Fruit fly (Drosophila melanogaster) whole organism, embryonic: ENCODE measurements around the gene CG5013.

Experiments used
- Atf6 ChIP-seq: fragments of 200-800 bp; sonication (Bioruptor generic); IDR thresholded peaks from 2 replicates; pipeline ENCODE4 v1.3.6; 2022; ENCODE audit warnings: missing biosample characterization, missing genetic modification characterization
- Bteb2 ChIP-seq: fragments of 200-800 bp; sonication (Bioruptor generic); optimal IDR thresholded peaks from 2 replicates; lab custom pipeline; 2016; ENCODE audit warnings: missing biosample characterization, missing genetic modification characterization
- CG10431 ChIP-seq: fragments of 200-800 bp; sonication (Bioruptor generic); optimal IDR thresholded peaks from 3 replicates; lab custom pipeline; 2018; ENCODE audit warnings: missing biosample characterization, mild to moderate bottlenecking, missing genetic modification characterization
- CG10959 ChIP-seq: fragments of 200-800 bp; sonication (Bioruptor generic); IDR thresholded peaks from 2 replicates; pipeline ENCODE4 v1.3.6; 2022; ENCODE audit warnings: missing biosample characterization, missing genetic modification characterization
- CG11093 ChIP-seq: fragments of 200-800 bp; sonication (Bioruptor generic); IDR thresholded peaks from 3 replicates; pipeline ENCODE4 v1.3.6; 2022; ENCODE audit warnings: missing biosample characterization, missing genetic modification characterization
- CG12071 ChIP-seq: fragments of 200-800 bp; sonication (Bioruptor generic); optimal IDR thresholded peaks from 3 replicates; lab custom pipeline; 2018; ENCODE audit warnings: missing biosample characterization, mild to moderate bottlenecking, missing genetic modification characterization
- CG12299 ChIP-seq: fragments of 200-800 bp; sonication (Bioruptor generic); optimal IDR thresholded peaks from 2 replicates; lab custom pipeline; 2018; ENCODE audit warnings: missing biosample characterization, mild to moderate bottlenecking, missing genetic modification characterization
- CG12659 ChIP-seq: fragments of 200-800 bp; sonication (Bioruptor generic); optimal IDR thresholded peaks from 3 replicates; lab custom pipeline; 2017; ENCODE audit warnings: mild to moderate bottlenecking, missing biosample characterization, missing genetic modification reagents, missing genetic modification characterization
- CG12769 ChIP-seq: fragments of 200-800 bp; sonication (Bioruptor generic); optimal IDR thresholded peaks from 2 replicates; lab custom pipeline; 2019; ENCODE audit warnings: missing biosample characterization, mild to moderate bottlenecking, missing genetic modification characterization, moderate library complexity
- CG13775 ChIP-seq: fragments of 200-800 bp; sonication (Bioruptor generic); optimal IDR thresholded peaks from 3 replicates; lab custom pipeline; 2017; ENCODE audit warnings: missing biosample characterization, mild to moderate bottlenecking, missing genetic modification characterization
- CG16863 ChIP-seq: fragments of 200-800 bp; sonication (Bioruptor generic); optimal IDR thresholded peaks from 3 replicates; lab custom pipeline; 2016; ENCODE audit warnings: missing biosample characterization, missing genetic modification characterization
- CG17802 ChIP-seq: fragments of 200-800 bp; sonication (Bioruptor generic); optimal IDR thresholded peaks from 2 replicates; lab custom pipeline; 2018; ENCODE audit warnings: missing biosample characterization, mild to moderate bottlenecking, missing genetic modification characterization, moderate library complexity
- CG18262 ChIP-seq: fragments of 200-800 bp; optimal IDR thresholded peaks from 3 replicates; lab custom pipeline; 2019; ENCODE audit warnings: missing biosample characterization, mild to moderate bottlenecking, missing genetic modification characterization, moderate library complexity
- CG18619 ChIP-seq: fragments of 200-800 bp; sonication (Bioruptor generic); optimal IDR thresholded peaks from 3 replicates; lab custom pipeline; 2017; ENCODE audit warnings: missing biosample characterization, mild to moderate bottlenecking, missing genetic modification characterization
- CG2202 ChIP-seq: fragments of 200-800 bp; sonication (Bioruptor generic); optimal IDR thresholded peaks from 2 replicates; lab custom pipeline; 2018; ENCODE audit warnings: missing biosample characterization, mild to moderate bottlenecking, missing genetic modification characterization
- CG31388 ChIP-seq: fragments of 200-800 bp; sonication (Bioruptor generic); optimal IDR thresholded peaks from 2 replicates; lab custom pipeline; 2016; ENCODE audit warnings: missing biosample characterization, missing genetic modification characterization
- CG34422 ChIP-seq: fragments of 200-800 bp; sonication (Bioruptor generic); IDR thresholded peaks from 3 replicates; pipeline ENCODE4 v1.3.6; 2022; ENCODE audit warnings: missing biosample characterization, missing genetic modification characterization
- CG4730 ChIP-seq: fragments of 200-800 bp; sonication (Bioruptor generic); IDR thresholded peaks from 2 replicates; pipeline ENCODE4 v1.3.6; 2022; ENCODE audit warnings: missing biosample characterization, missing genetic modification characterization
- CG8290 ChIP-seq, 3 experiments: fragments of 200-800 bp; sonication (Bioruptor generic); optimal IDR thresholded peaks; 2 replicates each; lab custom pipeline; 2016 to 2019; ENCODE audit warnings: missing biosample characterization in 3 of 3, missing genetic modification characterization in 3 of 3, mild to moderate bottlenecking in 2 of 3, moderate library complexity in 1 of 3
- CG8388 ChIP-seq: fragments of 200-800 bp; sonication (Bioruptor generic); optimal IDR thresholded peaks from 2 replicates; lab custom pipeline; 2019; ENCODE audit warnings: missing biosample characterization, mild to moderate bottlenecking, missing genetic modification characterization, moderate library complexity
- CG9727 ChIP-seq: fragments of 200-800 bp; sonication (Bioruptor generic); optimal IDR thresholded peaks from 3 replicates; lab custom pipeline; 2017; ENCODE audit warnings: missing biosample characterization, mild to moderate bottlenecking, missing genetic modification characterization
- GATAe ChIP-seq: fragments of 200-800 bp; sonication (Bioruptor generic); conservative IDR thresholded peaks from 2 replicates; pipeline ENCODE4 v1.3.6; 2022; ENCODE audit warnings: missing biosample characterization, missing genetic modification characterization
- HLH54F ChIP-seq: fragments of 200-800 bp; sonication (Bioruptor generic); optimal IDR thresholded peaks from 3 replicates; lab custom pipeline; 2016; ENCODE audit warnings: missing biosample characterization, missing genetic modification characterization
- HLHmδ ChIP-seq: fragments of 200-800 bp; sonication (Bioruptor generic); optimal IDR thresholded peaks from 2 replicates; lab custom pipeline; 2018; ENCODE audit warnings: missing biosample characterization, mild to moderate bottlenecking, missing genetic modification characterization, moderate library complexity
- Meics ChIP-seq: fragments of 200-800 bp; sonication (Bioruptor generic); optimal IDR thresholded peaks from 2 replicates; lab custom pipeline; 2017; ENCODE audit warnings: missing biosample characterization, mild to moderate bottlenecking, missing genetic modification characterization
- Poxn ChIP-seq: fragments of 200-800 bp; sonication (Bioruptor generic); IDR thresholded peaks from 2 replicates; pipeline ENCODE4 v1.3.6; 2022; ENCODE audit warnings: missing biosample characterization, missing genetic modification characterization
- Vsx1 ChIP-seq: fragments of 200-800 bp; sonication (Bioruptor generic); optimal IDR thresholded peaks from 2 replicates; lab custom pipeline; 2017; ENCODE audit warnings: missing biosample characterization, mild to moderate bottlenecking, missing genetic modification characterization, missing genetic modification reagents
- ara ChIP-seq: fragments of 200-800 bp; sonication (Bioruptor generic); IDR thresholded peaks from 2 replicates; pipeline ENCODE4 v1.3.6; 2022; ENCODE audit warnings: missing biosample characterization, missing genetic modification characterization
- bsh ChIP-seq, 2 experiments: fragments of 200-800 bp; sonication (Bioruptor generic); optimal IDR thresholded peaks; 2 replicates each; lab custom pipeline; 2017 to 2018; ENCODE audit warnings: mild to moderate bottlenecking in 2 of 2, missing biosample characterization in 2 of 2, missing genetic modification characterization in 2 of 2, moderate library complexity in 1 of 2
- cato ChIP-seq: fragments of 200-800 bp; sonication (Bioruptor generic); optimal IDR thresholded peaks from 2 replicates; lab custom pipeline; 2016; ENCODE audit warnings: missing biosample characterization, missing genetic modification characterization, borderline replicate concordance
- chinmo ChIP-seq: fragments of 200-800 bp; sonication (Bioruptor generic); IDR thresholded peaks from 4 replicates; pipeline ENCODE4 v1.3.6; 2022; ENCODE audit warnings: missing biosample characterization, missing genetic modification characterization; ENCODE audit not compliant: partially characterized antibody
- corto ChIP-seq: fragments of 200-800 bp; sonication (Bioruptor generic); optimal IDR thresholded peaks from 2 replicates; lab custom pipeline; 2016; ENCODE audit warnings: missing biosample characterization, mild to moderate bottlenecking, missing genetic modification characterization, moderate library complexity
- crc ChIP-seq: fragments of 200-800 bp; sonication (Bioruptor generic); optimal IDR thresholded peaks from 2 replicates; lab custom pipeline; 2016; ENCODE audit warnings: missing biosample characterization, missing genetic modification characterization
- da ChIP-seq: fragments of 200-800 bp; sonication (Bioruptor generic); optimal IDR thresholded peaks from 2 replicates; lab custom pipeline; 2016; ENCODE audit warnings: missing biosample characterization, missing genetic modification characterization
- danr ChIP-seq: fragments of 200-800 bp; sonication (Bioruptor generic); IDR thresholded peaks from 2 replicates; pipeline ENCODE4 v1.3.6; 2022; ENCODE audit warnings: missing biosample characterization, missing genetic modification characterization
- fd3F ChIP-seq: fragments of 200-800 bp; sonication (Bioruptor generic); optimal IDR thresholded peaks from 2 replicates; lab custom pipeline; 2018; ENCODE audit warnings: missing biosample characterization, mild to moderate bottlenecking, missing genetic modification characterization, moderate library complexity
- gce ChIP-seq: fragments of 200-800 bp; sonication (Bioruptor generic); IDR thresholded peaks from 3 replicates; pipeline ENCODE4 v1.3.6; 2022; ENCODE audit warnings: missing biosample characterization, missing genetic modification characterization
- grau ChIP-seq: fragments of 200-800 bp; optimal IDR thresholded peaks from 3 replicates; lab custom pipeline; 2019; ENCODE audit warnings: missing biosample characterization, mild to moderate bottlenecking, missing genetic modification characterization, moderate library complexity
- grn ChIP-seq: fragments of 200-800 bp; sonication (Bioruptor generic); optimal IDR thresholded peaks from 3 replicates; lab custom pipeline; 2017; ENCODE audit warnings: missing biosample characterization, missing genetic modification characterization
- gsb ChIP-seq: fragments of 200-800 bp; sonication (Bioruptor generic); IDR thresholded peaks from 2 replicates; pipeline ENCODE4 v1.3.6; 2022; ENCODE audit warnings: missing biosample characterization, missing genetic modification characterization
- kni ChIP-seq: fragments of 200-800 bp; sonication (Bioruptor generic); optimal IDR thresholded peaks from 3 replicates; lab custom pipeline; 2017; ENCODE audit warnings: mild to moderate bottlenecking, missing biosample characterization, missing genetic modification reagents, missing genetic modification characterization
- mirr ChIP-seq: fragments of 200-800 bp; sonication (Bioruptor generic); optimal IDR thresholded peaks from 3 replicates; lab custom pipeline; 2018; ENCODE audit warnings: missing biosample characterization, mild to moderate bottlenecking, missing genetic modification characterization
- ro ChIP-seq: fragments of 200-800 bp; sonication (Bioruptor generic); IDR thresholded peaks from 2 replicates; pipeline ENCODE4 v1.3.6; 2022; ENCODE audit warnings: missing biosample characterization, missing genetic modification characterization
- sc ChIP-seq, 3 experiments: fragments of >200 bp in 2 of 3; fragments of 200-800 bp in 1 of 3; sonication (Bioruptor generic) in 1 of 3; optimal IDR thresholded peaks; 2 replicates in 2 of 3; 3 replicates in 1 of 3; lab custom pipeline; 2017; ENCODE audit warnings: mild to moderate bottlenecking in 1 of 3, missing biosample characterization in 1 of 3, missing genetic modification characterization in 1 of 3, missing genetic modification reagents in 1 of 3
- tup ChIP-seq: fragments of 200-800 bp; sonication (Bioruptor generic); optimal IDR thresholded peaks from 2 replicates; lab custom pipeline; 2016; ENCODE audit warnings: missing biosample characterization, mild to moderate bottlenecking, missing genetic modification characterization, moderate library complexity
- vfl ChIP-seq: fragments of 200-800 bp; sonication (Bioruptor generic); optimal IDR thresholded peaks from 2 replicates; lab custom pipeline; 2016; ENCODE audit warnings: missing biosample characterization, missing genetic modification characterization

The CG5013 gene

dm6 chr3R:16071689-16072580 is 22.5 kb downstream of the CG5013 start (continued):
- peak; percentile 39 for TF ChIP-seq CG18619 (GFP tag; lab: Kevin White, UChicago)
- 0 out of 3 replicates have a peak, but pooled peaks have one; percentile 35 for TF ChIP-seq gce (GFP tag; lab: Robert Waterston, UW)
- no peak for TF ChIP-seq CG12299
- no peak for TF ChIP-seq CG12071
- peak; percentile 34 for TF ChIP-seq CG2202 (tag; lab: Kevin White, UChicago)
- TF ChIP-seq CG9727 (GFP tag; lab: Kevin White, UChicago): peak; percentile 66
- TF ChIP-seq CG10959 (GFP tag; lab: Robert Waterston, UW): peak; percentile 91
- 0 out of 2 replicates have a peak, but pooled peaks have one; percentile 21 for TF ChIP-seq GATAe (GFP tag; lab: Robert Waterston, UW)
- TF ChIP-seq Meics: peak; percentile 30
- peak; percentile 42 for TF ChIP-seq CG13775 (GFP tag; lab: Kevin White, UChicago)
- no peak for TF ChIP-seq gsb (GFP tag; lab: Robert Waterston, UW)
- TF ChIP-seq Atf6 (GFP tag; lab: Robert Waterston, UW): peak; percentile 47; the same call in 1 of the 2 replicates
- TF ChIP-seq cato (GFP tag; lab: Kevin White, UChicago): peak; percentile 40
- no peak for TF ChIP-seq sc (optimal IDR thresholded peaks at IDR 0.05; lab: Kevin White, UChicago)
- TF ChIP-seq sc (GFP tag; optimal IDR thresholded peaks at IDR 0.05; lab: Kevin White, UChicago): peak; percentile 53
- peak; percentile 58 for TF ChIP-seq CG12659 (GFP tag; lab: Kevin White, UChicago)
- TF ChIP-seq CG31388 (GFP tag; lab: Kevin White, UChicago): peak; percentile 21
- peak; percentile 30; the same call in 1 of the 2 replicates for TF ChIP-seq ro (GFP tag; lab: Robert Waterston, UW)
- peak; percentile 94 for TF ChIP-seq kni (GFP tag; lab: Kevin White, UChicago)
- TF ChIP-seq grau (tag; lab: Kevin White, UChicago): peak; percentile 75
- peak; percentile 46 for TF ChIP-seq CG17802 (tag; lab: Kevin White, UChicago)
- TF ChIP-seq Vsx1 (GFP tag; lab: Kevin White, UChicago): peak; percentile 94
- peak; percentile 63 for TF ChIP-seq CG8290 (GFP tag; optimal IDR thresholded peaks at IDR 0.05; lab: Kevin White, UChicago)
- TF ChIP-seq CG8290 (tag; optimal IDR thresholded peaks at IDR 0.05; lab: Kevin White, UChicago): no peak
- TF ChIP-seq CG4730 (GFP tag; lab: Robert Waterston, UW): 0 out of 2 replicates have a peak, but pooled peaks have one; percentile 30
- TF ChIP-seq bsh (GFP tag; optimal IDR thresholded peaks at IDR 0.05; lab: Kevin White, UChicago): peak; percentile 52 to 85
- peak; percentile 20 for TF ChIP-seq crc (GFP tag; lab: Kevin White, UChicago)
- TF ChIP-seq HLHmδ (GFP tag; lab: Kevin White, UChicago): no peak
- TF ChIP-seq Bteb2 (GFP tag; lab: Kevin White, UChicago): peak; percentile 23
- TF ChIP-seq HLH54F: peak; percentile 35
- peak; percentile 75 for TF ChIP-seq CG8388 (GFP tag; lab: Kevin White, UChicago)
- TF ChIP-seq corto (GFP tag; lab: Kevin White, UChicago): peak; percentile 47
- TF ChIP-seq CG34422 (GFP tag; lab: Robert Waterston, UW): peak; percentile 66; the same call in 1 of the 3 replicates
- TF ChIP-seq da (GFP tag; lab: Kevin White, UChicago): no peak
- 0 out of 4 replicates have a peak, but pooled peaks have one; percentile 38 for TF ChIP-seq chinmo
- TF ChIP-seq CG18262 (tag; lab: Kevin White, UChicago): peak; percentile 92
- TF ChIP-seq danr (GFP tag; lab: Robert Waterston, UW): peak; percentile 39; the same call in 1 of the 2 replicates
- TF ChIP-seq grn (GFP tag; lab: Kevin White, UChicago): peak; percentile 86
- TF ChIP-seq CG10431 (GFP tag; lab: Kevin White, UChicago): peak; percentile 48
- TF ChIP-seq mirr (GFP tag; lab: Kevin White, UChicago): peak; percentile 43
- TF ChIP-seq vfl: peak; percentile 41
- TF ChIP-seq CG12769 (tag; lab: Kevin White, UChicago): no peak
- peak; percentile 92 for TF ChIP-seq ara (GFP tag; lab: Robert Waterston, UW)
- TF ChIP-seq CG16863 (GFP tag; lab: Kevin White, UChicago): peak; percentile 37
- peak; percentile 42 for TF ChIP-seq tup (GFP tag; lab: Kevin White, UChicago)
- no peak for TF ChIP-seq Poxn
- TF ChIP-seq fd3F (GFP tag; lab: Kevin White, UChicago): no peak
- peak; percentile 75; the same call in 2 of the 3 replicates for TF ChIP-seq CG11093 (GFP tag; lab: Robert Waterston, UW)
